Worm (Caenorhabditis elegans) whole organism, mixed stage, embryonic: ENCODE results near the gene T23E1.3.

Experiments
- M03D4.4 ChIP-seq: sonication (generic microtip); optimal IDR thresholded peaks from 2 replicates; lab custom pipeline; 2017; ENCODE audit warnings: mild to moderate bottlenecking, missing genetic modification characterization, missing compliant biosample characterization
- bed-3 ChIP-seq: fragments of 200-800 bp; sonication (Bioruptor generic); optimal IDR thresholded peaks from 3 replicates; lab custom pipeline; 2018; ENCODE audit warnings: mild to moderate bottlenecking, missing genetic modification characterization, moderate library complexity, missing compliant biosample characterization
- ceh-39 ChIP-seq: fragments of 150-350 bp; optimal IDR thresholded peaks from 2 replicates; lab custom pipeline; 2014; ENCODE audit warnings: missing biosample characterization, missing genetic modification characterization
- ceh-43 ChIP-seq: fragments of 200-800 bp; sonication (Bioruptor generic); optimal IDR thresholded peaks from 2 replicates; lab custom pipeline; 2018; ENCODE audit warnings: mild to moderate bottlenecking, missing genetic modification characterization, moderate library complexity, missing compliant biosample characterization
- ceh-83 ChIP-seq: fragments of 200-800 bp; sonication (Bioruptor generic); optimal IDR thresholded peaks from 2 replicates; lab custom pipeline; 2018; ENCODE audit warnings: mild to moderate bottlenecking, missing genetic modification characterization, missing compliant biosample characterization
- ces-1 ChIP-seq: fragments of 150-350 bp; optimal IDR thresholded peaks from 2 replicates; lab custom pipeline; 2014; ENCODE audit warnings: missing biosample characterization, missing genetic modification reagents, missing genetic modification characterization
- cnd-1 ChIP-seq: fragments of 200-800 bp; sonication (Bioruptor generic); optimal IDR thresholded peaks from 2 replicates; lab custom pipeline; 2018; ENCODE audit warnings: mild to moderate bottlenecking, missing genetic modification characterization, missing compliant biosample characterization
- drap-1 ChIP-seq: fragments of 200-800 bp; sonication (Bioruptor generic); optimal IDR thresholded peaks from 3 replicates; lab custom pipeline; 2018; ENCODE audit warnings: mild to moderate bottlenecking, missing genetic modification characterization, missing compliant biosample characterization
- elt-1 ChIP-seq: sonication (generic microtip); optimal IDR thresholded peaks from 2 replicates; lab custom pipeline; 2017; ENCODE audit warnings: missing genetic modification characterization, mild to moderate bottlenecking, missing compliant biosample characterization, antibody characterized with exemption, moderate library complexity, borderline replicate concordance; ENCODE audit not compliant: insufficient read depth
- elt-3 ChIP-seq: fragments of 150-350 bp; optimal IDR thresholded peaks from 2 replicates; lab custom pipeline; 2014; ENCODE audit warnings: missing biosample characterization, missing genetic modification characterization
- flh-1 ChIP-seq: fragments of 200-800 bp; sonication (Bioruptor generic); optimal IDR thresholded peaks from 2 replicates; lab custom pipeline; 2018; ENCODE audit warnings: mild to moderate bottlenecking, missing genetic modification characterization, moderate library complexity, missing compliant biosample characterization
- hlh-1 ChIP-seq: fragments of 150-350 bp; optimal IDR thresholded peaks from 2 replicates; lab custom pipeline; 2014; ENCODE audit warnings: missing biosample characterization, missing genetic modification reagents, missing genetic modification characterization
- lin-13 ChIP-seq: fragments of 150-350 bp; optimal IDR thresholded peaks from 2 replicates; lab custom pipeline; 2014; ENCODE audit warnings: missing biosample characterization, missing genetic modification characterization
- lin-32 ChIP-seq: fragments of 200-800 bp; sonication (Bioruptor generic); optimal IDR thresholded peaks from 2 replicates; lab custom pipeline; 2018; ENCODE audit warnings: mild to moderate bottlenecking, missing genetic modification characterization, missing compliant biosample characterization
- lsy-2 ChIP-seq: fragments of 150-350 bp; optimal IDR thresholded peaks from 2 replicates; lab custom pipeline; 2014; ENCODE audit warnings: missing biosample characterization, missing genetic modification characterization
- mab-5 ChIP-seq: fragments of 150-350 bp; optimal IDR thresholded peaks from 2 replicates; lab custom pipeline; 2014; ENCODE audit warnings: missing biosample characterization, missing genetic modification characterization
- mep-1 ChIP-seq: fragments of 150-350 bp; optimal IDR thresholded peaks from 2 replicates; lab custom pipeline; 2017; ENCODE audit warnings: missing biosample characterization, missing genetic modification reagents, missing genetic modification characterization, inconsistent platforms
- mls-2 ChIP-seq: sonication (generic microtip); optimal IDR thresholded peaks from 2 replicates; lab custom pipeline; 2016; ENCODE audit warnings: mild to moderate bottlenecking, missing genetic modification characterization, moderate library complexity, missing compliant biosample characterization
- nhr-12 ChIP-seq: fragments of 150-350 bp; optimal IDR thresholded peaks from 2 replicates; lab custom pipeline; 2014; ENCODE audit warnings: missing biosample characterization, missing genetic modification characterization
- nhr-2 ChIP-seq: fragments of 150-350 bp; optimal IDR thresholded peaks from 2 replicates; lab custom pipeline; 2014; ENCODE audit warnings: missing biosample characterization, missing genetic modification characterization
- nhr-237 ChIP-seq: fragments of 150-350 bp; optimal IDR thresholded peaks from 2 replicates; lab custom pipeline; 2014; ENCODE audit warnings: missing biosample characterization, missing genetic modification characterization
- nhr-28 ChIP-seq: fragments of 150-350 bp; optimal IDR thresholded peaks from 2 replicates; lab custom pipeline; 2014; ENCODE audit warnings: missing biosample characterization, missing genetic modification characterization
- nhr-76 ChIP-seq: sonication (generic microtip); optimal IDR thresholded peaks from 2 replicates; lab custom pipeline; 2017; ENCODE audit warnings: missing biosample characterization, missing genetic modification characterization
- pha-4 ChIP-seq: fragments of 150-350 bp; optimal IDR thresholded peaks from 2 replicates; lab custom pipeline; 2018; ENCODE audit warnings: missing biosample characterization, missing genetic modification reagents, missing genetic modification characterization
- snpc-4 ChIP-seq: fragments of 150-350 bp; optimal IDR thresholded peaks from 2 replicates; lab custom pipeline; 2014; ENCODE audit warnings: missing biosample characterization, missing genetic modification characterization
- sptf-1 ChIP-seq: sonication (generic microtip); optimal IDR thresholded peaks from 2 replicates; lab custom pipeline; 2017; ENCODE audit warnings: mild to moderate bottlenecking, missing genetic modification characterization, moderate library complexity, missing compliant biosample characterization
- tbx-8 ChIP-seq: fragments of 200-800 bp; sonication (Bioruptor generic); optimal IDR thresholded peaks from 2 replicates; lab custom pipeline; 2018; ENCODE audit warnings: mild to moderate bottlenecking, missing genetic modification characterization, moderate library complexity, missing compliant biosample characterization
- unc-120 ChIP-seq: sonication (generic microtip); optimal IDR thresholded peaks from 2 replicates; lab custom pipeline; 2017; ENCODE audit warnings: missing genetic modification characterization, missing compliant biosample characterization; ENCODE audit not compliant: poor library complexity, severe bottlenecking
- unc-39 ChIP-seq: fragments of 150-350 bp; optimal IDR thresholded peaks from 2 replicates; lab custom pipeline; 2014; ENCODE audit warnings: missing biosample characterization, missing genetic modification characterization
- unc-62 ChIP-seq: fragments of 150-350 bp; optimal IDR thresholded peaks from 2 replicates; lab custom pipeline; 2014; ENCODE audit warnings: missing biosample characterization, missing genetic modification reagents, missing genetic modification characterization
- ztf-11 ChIP-seq: fragments of 150-350 bp; optimal IDR thresholded peaks from 2 replicates; lab custom pipeline; 2014; ENCODE audit warnings: missing biosample characterization, missing genetic modification characterization

The T23E1.3 gene

ce11 chrIV:3135000-3135399, 10.7 kb upstream of the T23E1.3 start:
- TF ChIP-seq ces-1 (GFP tag; lab: Kevin White, UChicago) (peak; percentile 85), mls-2 (peak; percentile 18), mep-1 (tag; lab: Kevin White, UChicago) (no peak)

- no peak for TF ChIP-seq snpc-4 (tag; lab: Kevin White, UChicago)
- TF ChIP-seq bed-3 (GFP tag; lab: Kevin White, UChicago): no peak
- no peak for TF ChIP-seq nhr-76 (tag; lab: Kevin White, UChicago)
- TF ChIP-seq drap-1: no peak
- no peak for TF ChIP-seq lsy-2 (tag; lab: Kevin White, UChicago)
- peak; percentile 40 for TF ChIP-seq mep-1 (tag; lab: Kevin White, UChicago)
Observed at ce11 chrIV:3136493-3136892, 9.2 kb upstream of the T23E1.3 start.

- no peak for TF ChIP-seq pha-4
- no peak for TF ChIP-seq elt-3 (tag; lab: Kevin White, UChicago)
- no peak for TF ChIP-seq flh-1 (GFP tag; lab: Kevin White, UChicago)
- no peak for TF ChIP-seq nhr-28
- no peak for TF ChIP-seq lin-32 (GFP tag; lab: Kevin White, UChicago)
- TF ChIP-seq unc-62 (GFP tag; lab: Kevin White, UChicago): no peak
- TF ChIP-seq unc-39 (tag; lab: Kevin White, UChicago): no peak
- no peak for TF ChIP-seq mep-1 (tag; lab: Kevin White, UChicago)
- TF ChIP-seq ceh-83: no peak
- no peak for TF ChIP-seq hlh-1 (tag; lab: Kevin White, UChicago)
- TF ChIP-seq unc-120 (tag; lab: Kevin White, UChicago): no peak
- no peak for TF ChIP-seq nhr-2
- no peak for TF ChIP-seq elt-1 (tag; lab: Kevin White, UChicago)
- TF ChIP-seq ceh-43 (GFP tag; lab: Kevin White, UChicago): no peak
Observed at ce11 chrIV:3151061-3151460, 5.4 kb downstream of the T23E1.3 start, which contains the start of gene T23E1.1. T23E1.1 (plus strand) TSS chrIV:3151361.

- TF ChIP-seq flh-1 (GFP tag; lab: Kevin White, UChicago) (no peak), lin-13 (no peak), sptf-1 (tag; lab: Kevin White, UChicago) (no peak), nhr-2 (no peak), drap-1 (no peak), lin-32 (GFP tag; lab: Kevin White, UChicago) (no peak), mab-5 (tag; lab: Kevin White, UChicago) (no peak), tbx-8 (GFP tag; lab: Kevin White, UChicago) (no peak), mls-2 (no peak), lsy-2 (tag; lab: Kevin White, UChicago) (no peak), ceh-39 (tag; lab: Kevin White, UChicago) (no peak)
Observed at ce11 chrIV:3158175-3158574, 12.5 kb downstream of the T23E1.3 start.

ce11 chrIV:3160785-3161184, 15.1 kb downstream of the T23E1.3 start:
- TF ChIP-seq unc-120 (tag; lab: Kevin White, UChicago) (peak; percentile 34), snpc-4 (tag; lab: Kevin White, UChicago) (no peak), pha-4 (peak; percentile 11), ceh-39 (tag; lab: Kevin White, UChicago) (peak; percentile 50), nhr-28 (no peak), cnd-1 (no peak), lsy-2 (tag; lab: Kevin White, UChicago) (peak; percentile 23), M03D4.4 (no peak), lin-32 (GFP tag; lab: Kevin White, UChicago) (no peak), ztf-11 (no peak), lin-13 (peak; percentile 32), mab-5 (tag; lab: Kevin White, UChicago) (no peak), nhr-237 (peak; percentile 59), mep-1 (tag; lab: Kevin White, UChicago) (peak; percentile 33), hlh-1 (tag; lab: Kevin White, UChicago) (peak; percentile 73), ceh-83 (no peak), sptf-1 (tag; lab: Kevin White, UChicago) (peak; percentile 6), unc-39 (tag; lab: Kevin White, UChicago) (no peak), mls-2 (no peak), nhr-12 (tag; lab: Kevin White, UChicago) (no peak)
